Worm (Caenorhabditis elegans) whole organism, L4 larva: Measurements from ENCODE around the gene btb-19.

Source experiments
- F49E8.2 ChIP-seq: sonication (generic microtip); optimal IDR thresholded peaks from 2 replicates; lab custom pipeline; 2016; ENCODE audit warnings: missing compliant biosample characterization, mild to moderate bottlenecking, missing genetic modification characterization, borderline replicate concordance
- T26A8.4 ChIP-seq: fragments of 200-800 bp; sonication (Bioruptor generic); IDR thresholded peaks from 2 replicates; pipeline ENCODE4 v1.3.6; 2022; ENCODE audit warnings: missing genetic modification characterization, missing compliant biosample characterization
- Y48G9A.11 ChIP-seq: fragments of 200-800 bp; sonication (Bioruptor generic); IDR thresholded peaks from 2 replicates; pipeline ENCODE4 v1.3.6; 2022; ENCODE audit warnings: missing genetic modification reagents, missing genetic modification characterization, missing compliant biosample characterization
- Y5F2A.4 ChIP-seq: fragments of 200-800 bp; sonication (Bioruptor generic); optimal IDR thresholded peaks from 2 replicates; lab custom pipeline; 2018; ENCODE audit warnings: mild to moderate bottlenecking, missing genetic modification characterization, missing compliant biosample characterization
- aha-1 ChIP-seq: fragments of 150-350 bp; peaks from one replicate; lab custom pipeline; 2014; ENCODE audit warnings: missing biosample characterization, missing genetic modification characterization
- ama-1 ChIP-seq: fragments of 150-350 bp; optimal IDR thresholded peaks from 2 replicates; lab custom pipeline; 2014; ENCODE audit warnings: inconsistent platforms, mixed read lengths
- arid-1 ChIP-seq: fragments of 200-800 bp; sonication (Bioruptor generic); conservative IDR thresholded peaks from 2 replicates; pipeline ENCODE4 v1.3.6; 2022; ENCODE audit warnings: missing genetic modification reagents, missing genetic modification characterization, missing compliant biosample characterization
- ceh-32 ChIP-seq: sonication (generic microtip); optimal IDR thresholded peaks from 2 replicates; lab custom pipeline; 2016; ENCODE audit warnings: mild to moderate bottlenecking, missing genetic modification characterization, missing compliant biosample characterization; ENCODE audit not compliant: poor library complexity
- ceh-44 ChIP-seq: fragments of 200-800 bp; sonication (Bioruptor generic); IDR thresholded peaks from 2 replicates; pipeline ENCODE4 v1.3.6; 2022; ENCODE audit warnings: missing genetic modification reagents, missing genetic modification characterization, missing compliant biosample characterization
- ceh-62 ChIP-seq: sonication (generic microtip); optimal IDR thresholded peaks from 2 replicates; lab custom pipeline; 2017; ENCODE audit warnings: missing biosample characterization, missing genetic modification characterization
- dmd-8 ChIP-seq: fragments of 200-800 bp; sonication (Bioruptor generic); IDR thresholded peaks from 2 replicates; pipeline ENCODE4 v1.3.6; 2022; ENCODE audit warnings: missing genetic modification characterization, missing compliant biosample characterization
- dpl-1 ChIP-seq: fragments of 150-350 bp; optimal IDR thresholded peaks from 2 replicates; lab custom pipeline; 2014; ENCODE audit warnings: missing biosample characterization, missing genetic modification reagents, missing genetic modification characterization
- egl-43 ChIP-seq: fragments of 200-800 bp; sonication (Bioruptor generic); IDR thresholded peaks from 2 replicates; pipeline ENCODE4 v1.3.6; 2022; ENCODE audit warnings: missing genetic modification reagents, missing genetic modification characterization, missing compliant biosample characterization
- hif-1 ChIP-seq, 2 experiments: sonication (generic microtip); optimal IDR thresholded peaks; 2 replicates each; lab custom pipeline; 2016 to 2017; ENCODE audit warnings: missing compliant biosample characterization in 2 of 2, missing genetic modification characterization in 2 of 2, missing genetic modification reagents in 2 of 2, missing genotype in 2 of 2, mild to moderate bottlenecking in 1 of 2
- hlh-11 ChIP-seq: fragments of 200-800 bp; sonication (Bioruptor generic); optimal IDR thresholded peaks from 2 replicates; lab custom pipeline; 2018; ENCODE audit warnings: mild to moderate bottlenecking, missing genetic modification characterization, missing compliant biosample characterization
- hmg-1.1 ChIP-seq: fragments of 200-800 bp; sonication (Bioruptor generic); IDR thresholded peaks from 2 replicates; pipeline ENCODE4 v1.3.6; 2022; ENCODE audit warnings: missing genetic modification reagents, missing genetic modification characterization, missing compliant biosample characterization
- lin-38 ChIP-seq: fragments of 200-800 bp; sonication (Bioruptor generic); IDR thresholded peaks from 2 replicates; pipeline ENCODE4 v1.3.6; 2022; ENCODE audit warnings: missing genetic modification reagents, missing genetic modification characterization, missing compliant biosample characterization
- mdt-29 ChIP-seq: fragments of 200-800 bp; sonication (Bioruptor generic); IDR thresholded peaks from 2 replicates; pipeline ENCODE4 v1.3.6; 2022; ENCODE audit warnings: missing genetic modification reagents, missing genetic modification characterization, missing compliant biosample characterization
- mes-2 ChIP-seq: sonication (generic microtip); optimal IDR thresholded peaks from 2 replicates; lab custom pipeline; 2016; ENCODE audit warnings: missing genotype, mild to moderate bottlenecking, missing genetic modification characterization, missing compliant biosample characterization; ENCODE audit not compliant: poor library complexity, severe bottlenecking
- mxl-2 ChIP-seq: fragments of 200-800 bp; sonication (Bioruptor generic); conservative IDR thresholded peaks from 2 replicates; pipeline ENCODE4 v1.3.6; 2022; ENCODE audit warnings: missing genetic modification reagents, missing genetic modification characterization, missing compliant biosample characterization
- mxl-3 ChIP-seq: fragments of 200-800 bp; sonication (Bioruptor generic); optimal IDR thresholded peaks from 2 replicates; lab custom pipeline; 2018; ENCODE audit warnings: mild to moderate bottlenecking, missing genetic modification characterization, missing compliant biosample characterization
- nhr-28 ChIP-seq: fragments of 150-350 bp; optimal IDR thresholded peaks from 2 replicates; lab custom pipeline; 2014; ENCODE audit warnings: missing biosample characterization, missing genetic modification characterization
- nhr-42 ChIP-seq: fragments of 200-800 bp; sonication (Bioruptor generic); IDR thresholded peaks from 2 replicates; pipeline ENCODE4 v1.3.6; 2022; ENCODE audit warnings: missing genetic modification characterization, missing compliant biosample characterization
- nhr-48 ChIP-seq: sonication (generic microtip); optimal IDR thresholded peaks from 2 replicates; lab custom pipeline; 2016; ENCODE audit warnings: mild to moderate bottlenecking, missing genetic modification characterization, missing compliant biosample characterization
- php-3 ChIP-seq: fragments of 200-800 bp; sonication (Bioruptor generic); IDR thresholded peaks from 2 replicates; pipeline ENCODE4 v1.3.6; 2022; ENCODE audit warnings: missing genetic modification reagents, missing genetic modification characterization, missing compliant biosample characterization
- snpc-1.2 ChIP-seq: fragments of 200-800 bp; sonication (Bioruptor generic); IDR thresholded peaks from 2 replicates; pipeline ENCODE4 v1.3.6; 2022; ENCODE audit warnings: missing genetic modification reagents, missing genetic modification characterization, missing compliant biosample characterization
- unc-130 ChIP-seq: sonication (generic microtip); optimal IDR thresholded peaks from 2 replicates; lab custom pipeline; 2016; ENCODE audit warnings: missing genetic modification reagents, missing genetic modification characterization, missing compliant biosample characterization
- unc-62 ChIP-seq, 3 experiments: fragments of 150-350 bp in 1 of 3; sonication (generic microtip); optimal IDR thresholded peaks in 2 of 3; peaks in 1 of 3; 1 replicate in 1 of 3; 2 replicates in 2 of 3; lab custom pipeline; 2014 to 2017; ENCODE audit warnings: missing biosample characterization in 3 of 3, missing genetic modification characterization in 3 of 3, missing genetic modification reagents in 3 of 3, missing genotype in 1 of 3
- vab-7 ChIP-seq: fragments of 200-800 bp; sonication (Bioruptor generic); IDR thresholded peaks from 2 replicates; pipeline ENCODE4 v1.3.6; 2022; ENCODE audit warnings: missing genetic modification reagents, missing genetic modification characterization, missing compliant biosample characterization
- zfp-3 ChIP-seq: fragments of 200-800 bp; sonication (Bioruptor generic); conservative IDR thresholded peaks from 2 replicates; pipeline ENCODE4 v1.3.6; 2022; ENCODE audit warnings: missing genetic modification reagents, missing genetic modification characterization, missing compliant biosample characterization

btb-19 gene

DNA sequence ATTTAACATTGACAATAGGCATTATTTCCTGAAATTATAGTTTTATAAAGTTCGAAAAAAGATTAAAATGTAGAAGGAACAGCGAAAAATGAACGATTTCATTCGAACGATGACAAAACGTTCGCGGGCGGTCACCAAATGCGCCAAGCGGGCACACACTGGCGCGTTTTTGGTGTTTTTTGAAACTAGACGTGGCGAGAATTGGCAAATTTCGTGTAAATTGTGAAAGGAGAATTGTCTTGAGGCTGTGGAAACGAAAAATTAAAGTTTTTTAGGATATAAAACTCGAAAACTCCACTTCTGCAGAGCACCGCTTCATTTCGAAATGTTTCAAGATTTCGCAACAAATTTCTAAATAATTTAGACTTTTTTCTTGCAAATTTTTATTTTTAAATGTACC, 33.3 kb downstream of the btb-19 start, which contains the start of gene usp-14 (continued):
- TF ChIP-seq unc-130 (GFP tag; lab: Kevin White, UChicago): no peak
- peak; percentile 57 for TF ChIP-seq hlh-11 (tag; lab: Kevin White, UChicago)
- TF ChIP-seq mdt-29 (GFP tag; lab: Robert Waterston, UW): no peak
- peak; percentile 81 for TF ChIP-seq mes-2 (tag; lab: Kevin White, UChicago)
- peak; percentile 55; the same call in 1 of the 2 replicates for TF ChIP-seq hmg-1.1 (GFP tag; lab: Robert Waterston, UW)
- peak; percentile 86 for TF ChIP-seq dpl-1 (GFP tag; lab: Kevin White, UChicago)
- peak; percentile 3 for TF ChIP-seq mxl-3 (GFP tag; lab: Kevin White, UChicago)
- TF ChIP-seq Y5F2A.4: no peak
- TF ChIP-seq T26A8.4 (GFP tag; lab: Robert Waterston, UW): 0 out of 2 replicates have a peak, but pooled peaks have one; percentile 23
- no peak for TF ChIP-seq arid-1 (GFP tag; lab: Robert Waterston, UW)
- 0 out of 2 replicates have a peak, but pooled peaks have one; percentile 23 for TF ChIP-seq zfp-3 (GFP tag; lab: Robert Waterston, UW)
- 0 out of 2 replicates have a peak, but pooled peaks have one; percentile 16 for TF ChIP-seq vab-7 (GFP tag; lab: Robert Waterston, UW)

DNA sequence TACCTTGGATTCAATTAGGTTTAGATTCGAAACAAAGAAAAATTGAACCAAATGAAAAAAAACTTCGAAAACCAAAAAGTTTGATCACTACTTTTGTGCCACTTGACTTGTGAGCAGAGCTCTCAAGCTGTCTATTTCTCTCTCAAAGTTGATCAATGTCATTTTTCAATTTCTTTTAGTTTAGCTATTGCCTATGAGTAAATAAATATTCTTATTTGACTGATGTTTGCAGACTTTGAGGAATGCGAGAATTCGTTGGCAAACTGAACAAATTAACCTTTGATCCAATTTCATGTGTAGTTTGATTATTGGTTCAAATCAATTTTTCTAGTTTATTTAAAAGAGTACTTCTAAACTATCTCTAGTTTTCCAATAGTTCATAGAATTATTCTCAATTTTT, 38.1 kb downstream of the btb-19 start:
- no peak for TF ChIP-seq ceh-32
- peak in 1 of 2 experiments; percentile 91 for TF ChIP-seq unc-62 (GFP tag; optimal IDR thresholded peaks at IDR 0.05 in 1 of 2; lab: Kevin White, UChicago)
- no peak for TF ChIP-seq unc-62 (tag; optimal IDR thresholded peaks at IDR 0.05; lab: Kevin White, UChicago)

DNA sequence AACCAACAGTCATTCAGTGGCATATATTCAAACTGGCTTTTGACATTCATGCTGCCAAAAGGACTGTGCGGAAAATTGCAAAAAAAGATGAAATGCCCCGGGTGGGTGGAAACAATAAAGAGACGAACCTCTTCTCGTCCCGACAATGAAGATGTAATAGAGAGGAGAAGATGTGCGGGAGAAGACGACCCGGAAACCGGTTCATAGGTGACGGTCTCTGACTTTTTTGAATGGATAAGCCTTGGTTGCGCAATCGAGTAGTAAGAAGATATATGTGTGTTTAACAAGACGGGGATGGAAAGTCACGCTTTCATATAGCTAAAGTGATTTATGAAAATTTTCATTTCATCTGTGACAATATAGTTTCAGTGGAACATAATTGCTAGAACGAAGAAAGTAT, 41.2 kb downstream of the btb-19 start:
- no peak for TF ChIP-seq egl-43 (GFP tag; lab: Robert Waterston, UW)
- TF ChIP-seq nhr-28 (tag; lab: Kevin White, UChicago): peak; percentile 17

DNA sequence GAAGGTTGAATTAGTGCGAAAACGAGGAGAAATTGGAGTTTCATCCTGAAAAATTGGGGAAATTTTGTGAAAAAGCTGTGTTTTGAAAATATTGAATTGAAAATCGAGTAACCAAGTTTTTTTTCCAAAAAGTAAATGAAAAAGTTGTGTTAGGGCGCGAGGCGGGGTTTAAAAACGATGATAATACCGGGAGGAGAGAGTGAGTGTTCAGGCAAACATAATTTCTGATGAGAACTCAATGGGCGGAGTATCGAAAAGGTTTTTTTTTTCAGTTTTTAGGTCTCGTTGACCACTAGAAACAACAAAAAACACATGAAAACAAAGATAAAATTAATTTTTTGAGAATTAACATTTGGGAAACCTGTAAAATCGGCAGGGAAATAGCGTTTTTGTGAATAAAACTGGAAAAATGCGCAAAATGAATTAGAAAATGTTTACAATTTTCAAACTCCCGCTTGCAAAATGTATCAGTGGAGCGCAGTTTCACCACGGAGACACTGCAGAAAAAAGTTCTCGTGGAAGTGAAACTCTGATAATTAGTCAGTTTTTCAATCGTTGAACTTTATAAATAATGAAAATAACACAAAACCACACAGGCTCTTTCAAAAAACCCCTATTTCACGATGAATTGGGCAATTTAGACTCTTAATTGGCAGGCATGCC, 42.2 kb downstream of the btb-19 start, which contains the start of gene C13B4.1:
C13B4.1 (minus strand) TSS at position 51 of the 663 bp plus-strand sequence.
- TF ChIP-seq ceh-62 (tag; lab: Kevin White, UChicago) (no peak), mxl-2 (GFP tag; lab: Robert Waterston, UW) (no peak), Y48G9A.11 (GFP tag; lab: Robert Waterston, UW) (peak; percentile 48; the same call in 1 of the 2 replicates), ceh-44 (0 out of 2 replicates have a peak, but pooled peaks have one; percentile 9), vab-7 (GFP tag; lab: Robert Waterston, UW) (0 out of 2 replicates have a peak, but pooled peaks have one; percentile 19), T26A8.4 (GFP tag; lab: Robert Waterston, UW) (no peak), dmd-8 (GFP tag; lab: Robert Waterston, UW) (no peak), aha-1 (tag; lab: Kevin White, UChicago) (peak; percentile 46), hif-1 (tag; optimal IDR thresholded peaks at IDR 0.05; lab: Kevin White, UChicago) (no peak), ama-1 (no peak), php-3 (GFP tag; lab: Robert Waterston, UW) (no peak), snpc-1.2 (GFP tag; lab: Robert Waterston, UW) (0 out of 2 replicates have a peak, but pooled peaks have one; percentile 47), mes-2 (tag; lab: Kevin White, UChicago) (peak; percentile 75), lin-38 (GFP tag; lab: Robert Waterston, UW) (peak; percentile 93), nhr-48 (no peak), unc-130 (GFP tag; lab: Kevin White, UChicago) (peak; percentile 52), F49E8.2 (tag; lab: Kevin White, UChicago) (peak; percentile 68), dpl-1 (GFP tag; lab: Kevin White, UChicago) (peak; percentile 23), nhr-42 (GFP tag; lab: Robert Waterston, UW) (no peak)
